Worm (Caenorhabditis elegans): ENCODE data around the gene sru-11.

- no peak for TF ChIP-seq elt-3 (tag; optimal IDR thresholded peaks at IDR 0.05)
- TF ChIP-seq nhr-11 (tag; optimal IDR thresholded peaks at IDR 0.05) = no peak
- TF ChIP-seq nhr-77 (tag; optimal IDR thresholded peaks at IDR 0.05) = no peak
- no peak for TF ChIP-seq ceh-82 (tag; optimal IDR thresholded peaks at IDR 0.05)
- no peak for TF ChIP-seq blmp-1 (tag; optimal IDR thresholded peaks at IDR 0.05; ENCODE audit: insufficient read depth)
- TF ChIP-seq mbf-1 (tag; optimal IDR thresholded peaks at IDR 0.05) = no peak
- TF ChIP-seq unc-39 (tag; optimal IDR thresholded peaks at IDR 0.05) = no peak
- no peak for TF ChIP-seq lsy-2 (tag; optimal IDR thresholded peaks at IDR 0.05)
- no peak for TF ChIP-seq fos-1 (tag; optimal IDR thresholded peaks at IDR 0.05)
- no peak for TF ChIP-seq skn-1 (tag; optimal IDR thresholded peaks at IDR 0.05)
Observed at ce11 chrIV:13600643-13601042, 15.9 kb downstream of the sru-11 start.
